Worm (Caenorhabditis elegans) whole organism, L1 larva: ENCODE measurements around the gene nhr-138.

Experiments used
- C04F5.9 ChIP-seq: sonication (generic microtip); optimal IDR thresholded peaks from 2 replicates; lab custom pipeline; 2016; ENCODE audit warnings: missing genetic modification characterization, missing compliant biosample characterization
- aly-2 ChIP-seq: fragments of 150-350 bp; optimal IDR thresholded peaks from 2 replicates; lab custom pipeline; 2014; ENCODE audit warnings: missing biosample characterization, missing genetic modification characterization
- blmp-1 ChIP-seq: fragments of 150-350 bp; optimal IDR thresholded peaks from 2 replicates; lab custom pipeline; 2014; ENCODE audit warnings: missing biosample characterization, missing genetic modification characterization
- dsc-1 ChIP-seq: sonication (generic microtip); optimal IDR thresholded peaks from 2 replicates; lab custom pipeline; 2016; ENCODE audit warnings: mild to moderate bottlenecking, missing genetic modification characterization, missing compliant biosample characterization
- lin-13 ChIP-seq: fragments of 150-350 bp; optimal IDR thresholded peaks from 2 replicates; lab custom pipeline; 2014; ENCODE audit warnings: missing biosample characterization, missing genetic modification reagents, missing genetic modification characterization
- lsy-2 ChIP-seq, 2 experiments: fragments of 150-350 bp; optimal IDR thresholded peaks; 2 replicates each; lab custom pipeline; 2014; ENCODE audit warnings: missing biosample characterization in 2 of 2, missing genetic modification characterization in 2 of 2
- nhr-19 ChIP-seq: fragments of 200-800 bp; sonication (Bioruptor generic); conservative IDR thresholded peaks from 2 replicates; pipeline ENCODE4 v1.3.6; 2022; ENCODE audit warnings: missing genetic modification characterization, missing compliant biosample characterization
- nhr-28 ChIP-seq: fragments of 150-350 bp; optimal IDR thresholded peaks from 2 replicates; lab custom pipeline; 2014; ENCODE audit warnings: missing biosample characterization, missing genetic modification characterization
- nhr-76 ChIP-seq: sonication (generic microtip); optimal IDR thresholded peaks from 2 replicates; lab custom pipeline; 2017; ENCODE audit warnings: missing biosample characterization, missing genetic modification characterization
- tbx-2 ChIP-seq: sonication (generic microtip); optimal IDR thresholded peaks from 2 replicates; lab custom pipeline; 2016; ENCODE audit warnings: missing genetic modification characterization, missing compliant biosample characterization
- unc-130 ChIP-seq: fragments of 150-350 bp; optimal IDR thresholded peaks from 2 replicates; lab custom pipeline; 2017; ENCODE audit warnings: missing biosample characterization, missing genetic modification characterization, inconsistent platforms
- ztf-11 ChIP-seq, 2 experiments: sonication (generic microtip); optimal IDR thresholded peaks; 2 replicates each; lab custom pipeline; 2016 to 2017; ENCODE audit warnings: missing genetic modification characterization in 2 of 2, missing biosample characterization in 1 of 2, missing compliant biosample characterization in 1 of 2

DNA sequence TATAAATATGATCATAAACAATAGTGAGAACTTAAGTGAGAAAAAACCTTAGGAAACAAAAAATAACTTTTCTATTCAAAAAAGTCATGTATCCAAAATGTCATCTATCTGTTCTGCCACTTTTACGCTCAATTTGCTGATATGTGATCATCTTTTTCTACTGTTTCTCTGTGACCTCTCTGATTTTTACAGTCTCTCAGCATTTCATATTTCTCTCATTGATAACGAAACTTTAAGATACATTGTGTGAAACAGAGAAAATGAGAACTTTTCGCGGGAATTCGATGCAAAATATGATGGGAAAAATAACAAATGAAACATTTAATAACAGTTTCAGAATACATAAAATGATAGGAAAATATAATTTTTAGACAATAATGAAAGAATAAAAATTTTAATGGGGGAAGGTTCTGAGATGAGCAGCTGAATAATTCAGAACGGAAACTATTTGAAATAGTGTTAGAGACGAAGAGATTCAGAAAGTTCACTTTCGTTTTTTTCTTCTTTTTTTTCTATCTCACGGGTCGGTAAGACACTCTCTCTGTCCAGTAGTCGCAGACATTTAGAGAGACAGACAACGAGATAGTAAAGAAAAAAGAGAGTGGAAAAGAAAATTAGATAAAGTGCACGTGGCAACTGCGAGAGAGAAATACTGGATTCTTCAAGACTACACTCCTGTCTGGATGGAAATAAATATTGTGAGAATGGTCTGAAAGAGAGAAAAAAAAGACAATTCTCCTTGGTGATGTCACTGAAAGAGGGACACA lies 47.6 kb upstream of the nhr-138 start:
- TF ChIP-seq aly-2 (no peak), unc-130 (tag; lab: Kevin White, UChicago) (no peak), ztf-11 (tag; optimal IDR thresholded peaks at IDR 0.05; lab: Kevin White, UChicago) (no peak), blmp-1 (tag; lab: Kevin White, UChicago) (peak; percentile 94), C04F5.9 (no peak), dsc-1 (peak; percentile 60), tbx-2 (tag; lab: Kevin White, UChicago) (peak; percentile 68), nhr-28 (tag; lab: Kevin White, UChicago) (no peak), nhr-19 (peak; percentile 55), nhr-76 (tag; lab: Kevin White, UChicago) (no peak), lin-13 (peak; percentile 28), lsy-2 (tag; optimal IDR thresholded peaks at IDR 0.05; lab: Kevin White, UChicago) (peak; percentile 74 to 84)
